Worm (Caenorhabditis elegans) whole organism, young adult: ENCODE results near the gene ZK856.16.

Experiments
- C17E4.6 ChIP-seq: fragments of 200-800 bp; sonication (Bioruptor generic); IDR thresholded peaks from 2 replicates; pipeline ENCODE4 v1.3.6; 2022; ENCODE audit warnings: missing genetic modification reagents, missing genetic modification characterization, missing compliant biosample characterization
- F57C9.4 ChIP-seq: sonication (generic microtip); optimal IDR thresholded peaks from 2 replicates; lab custom pipeline; 2017; ENCODE audit warnings: mild to moderate bottlenecking, missing genetic modification characterization, missing compliant biosample characterization
- die-1 ChIP-seq: sonication (generic microtip); optimal IDR thresholded peaks from 2 replicates; lab custom pipeline; 2016; ENCODE audit warnings: missing genotype, mild to moderate bottlenecking, missing genetic modification characterization, missing compliant biosample characterization
- efl-1 ChIP-seq: fragments of 150-350 bp; optimal IDR thresholded peaks from 2 replicates; lab custom pipeline; 2014; ENCODE audit warnings: missing biosample characterization, missing genetic modification reagents, missing genetic modification characterization
- ets-4 ChIP-seq: fragments of 200-800 bp; sonication (Bioruptor generic); optimal IDR thresholded peaks from 2 replicates; lab custom pipeline; 2018; ENCODE audit warnings: mild to moderate bottlenecking, missing genetic modification characterization, missing compliant biosample characterization
- lsy-27 ChIP-seq: sonication (generic microtip); optimal IDR thresholded peaks from 2 replicates; lab custom pipeline; 2017; ENCODE audit warnings: missing genetic modification characterization, mild to moderate bottlenecking, missing compliant biosample characterization, antibody characterized with exemption, missing genotype, borderline replicate concordance; ENCODE audit not compliant: insufficient read depth
- nhr-90 ChIP-seq: sonication (generic microtip); optimal IDR thresholded peaks from 2 replicates; lab custom pipeline; 2016; ENCODE audit warnings: missing genotype, mild to moderate bottlenecking, missing genetic modification characterization, missing compliant biosample characterization
- snpc-1.1 ChIP-seq: sonication (generic microtip); optimal IDR thresholded peaks from 2 replicates; lab custom pipeline; 2017; ENCODE audit warnings: missing genetic modification characterization, mild to moderate bottlenecking, missing compliant biosample characterization, antibody characterized with exemption, moderate library complexity, missing genotype, missing genetic modification reagents; ENCODE audit not compliant: insufficient read depth
- unc-62 ChIP-seq: fragments of 150-350 bp; optimal IDR thresholded peaks from 2 replicates; lab custom pipeline; 2014; ENCODE audit warnings: missing biosample characterization, missing genetic modification reagents, missing genetic modification characterization
- xnd-1 ChIP-seq: sonication (generic microtip); optimal IDR thresholded peaks from 2 replicates; lab custom pipeline; 2016; ENCODE audit warnings: missing genotype, missing genetic modification reagents, missing genetic modification characterization, missing compliant biosample characterization

DNA sequence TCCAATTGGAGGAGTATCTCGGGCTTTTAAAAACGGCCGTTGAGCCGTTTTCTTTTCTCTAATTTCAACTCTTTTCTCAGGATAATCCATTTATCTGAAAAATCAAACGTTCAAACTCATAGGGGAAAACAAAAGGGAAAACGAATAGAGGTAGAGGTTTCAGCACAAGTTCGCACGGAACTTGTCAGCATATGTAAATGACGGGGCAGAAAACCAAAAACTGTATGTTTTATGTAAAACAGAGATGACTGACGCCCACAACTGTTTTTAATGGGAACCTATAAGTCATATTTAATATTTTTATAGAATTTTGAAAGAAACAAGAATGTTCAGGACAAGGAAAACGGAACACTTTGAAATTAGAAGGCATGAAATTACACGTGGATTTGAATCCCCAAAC lies 39.0 kb downstream of the ZK856.16 start, which contains the start of gene C51E3.6:
- no peak for TF ChIP-seq unc-62 (GFP tag; lab: Kevin White, UChicago)
- no peak for TF ChIP-seq snpc-1.1 (tag; lab: Kevin White, UChicago)
- no peak for TF ChIP-seq C17E4.6
- TF ChIP-seq nhr-90 (tag; lab: Kevin White, UChicago), result no peak
- no peak for TF ChIP-seq F57C9.4 (tag; lab: Kevin White, UChicago)
- TF ChIP-seq lsy-27 (tag; lab: Kevin White, UChicago), result no peak
- TF ChIP-seq ets-4, result no peak
- no peak for TF ChIP-seq xnd-1 (tag; lab: Kevin White, UChicago)
- no peak for TF ChIP-seq efl-1
- TF ChIP-seq die-1 (tag; lab: Kevin White, UChicago), result no peak
